Fruit fly (Drosophila melanogaster) whole organism, embryonic: ENCODE results near the gene CG10116.

Experiments used
- Atf-2 ChIP-seq: fragments of 200-800 bp; sonication (Bioruptor generic); optimal IDR thresholded peaks from 2 replicates; lab custom pipeline; 2016; ENCODE audit warnings: missing biosample characterization, missing genetic modification characterization
- Atf3 ChIP-seq: fragments of 200-800 bp; sonication (Bioruptor generic); optimal IDR thresholded peaks from 3 replicates; lab custom pipeline; 2016; ENCODE audit warnings: missing biosample characterization, missing genetic modification characterization
- Awh ChIP-seq: fragments of 200-800 bp; sonication (Bioruptor generic); IDR thresholded peaks from 2 replicates; pipeline ENCODE4, ENCODE4 v1.3.6; 2022; ENCODE audit warnings: missing biosample characterization, missing genetic modification characterization
- CG12104 ChIP-seq: fragments of 200-800 bp; sonication (Bioruptor generic); optimal IDR thresholded peaks from 3 replicates; lab custom pipeline; 2016; ENCODE audit warnings: missing biosample characterization, missing genetic modification characterization
- CG12299 ChIP-seq: fragments of 200-800 bp; sonication (Bioruptor generic); optimal IDR thresholded peaks from 2 replicates; lab custom pipeline; 2018; ENCODE audit warnings: missing biosample characterization, mild to moderate bottlenecking, missing genetic modification characterization
- CG12769 ChIP-seq: fragments of 200-800 bp; sonication (Bioruptor generic); optimal IDR thresholded peaks from 2 replicates; lab custom pipeline; 2019; ENCODE audit warnings: missing biosample characterization, mild to moderate bottlenecking, missing genetic modification characterization, moderate library complexity
- CG13894 ChIP-seq: fragments of 200-800 bp; sonication (Bioruptor generic); optimal IDR thresholded peaks from 3 replicates; lab custom pipeline; 2018; ENCODE audit warnings: missing biosample characterization, mild to moderate bottlenecking, missing genetic modification characterization, moderate library complexity
- CG17829 ChIP-seq: fragments of 200-800 bp; optimal IDR thresholded peaks from 2 replicates; lab custom pipeline; 2019; ENCODE audit warnings: missing biosample characterization, mild to moderate bottlenecking, missing genetic modification characterization, moderate library complexity
- CG2120 ChIP-seq: fragments of 200-800 bp; sonication (Bioruptor generic); optimal IDR thresholded peaks from 3 replicates; lab custom pipeline; 2016; ENCODE audit warnings: missing biosample characterization, missing genetic modification characterization
- CG3281 ChIP-seq: fragments of 200-800 bp; sonication (Bioruptor generic); optimal IDR thresholded peaks from 3 replicates; lab custom pipeline; 2017; ENCODE audit warnings: missing biosample characterization, mild to moderate bottlenecking, missing genetic modification characterization
- CG4424 ChIP-seq: fragments of 200-800 bp; sonication (Bioruptor generic); optimal IDR thresholded peaks from 3 replicates; lab custom pipeline; 2016; ENCODE audit warnings: missing biosample characterization, missing genetic modification characterization
- CG4730 ChIP-seq: fragments of 200-800 bp; sonication (Bioruptor generic); IDR thresholded peaks from 2 replicates; pipeline ENCODE4 v1.3.6; 2022; ENCODE audit warnings: missing biosample characterization, missing genetic modification characterization
- CG5953 ChIP-seq: fragments of 200-800 bp; sonication (Bioruptor generic); IDR thresholded peaks from 2 replicates; pipeline ENCODE4 v1.3.6; 2022; ENCODE audit warnings: missing biosample characterization, missing genetic modification characterization
- CG7357 ChIP-seq: fragments of 200-800 bp; sonication (Bioruptor generic); IDR thresholded peaks from 3 replicates; pipeline ENCODE4 v1.3.6; 2022; ENCODE audit warnings: missing biosample characterization, missing genetic modification characterization
- CG7928 ChIP-seq: fragments of 200-800 bp; sonication (Bioruptor generic); optimal IDR thresholded peaks from 2 replicates; lab custom pipeline; 2017; ENCODE audit warnings: missing biosample characterization, mild to moderate bottlenecking, missing genetic modification characterization
- CG7963 ChIP-seq: fragments of 200-800 bp; sonication (Bioruptor generic); IDR thresholded peaks from 3 replicates; pipeline ENCODE4 v1.3.6; 2022; ENCODE audit warnings: missing biosample characterization, missing genetic modification characterization; ENCODE audit not compliant: partially characterized antibody
- CG8290 ChIP-seq, 3 experiments: fragments of 200-800 bp; sonication (Bioruptor generic); optimal IDR thresholded peaks; 2 replicates each; lab custom pipeline; 2016 to 2019; ENCODE audit warnings: missing biosample characterization in 3 of 3, missing genetic modification characterization in 3 of 3, mild to moderate bottlenecking in 2 of 3, moderate library complexity in 1 of 3
- CG8388 ChIP-seq: fragments of 200-800 bp; sonication (Bioruptor generic); optimal IDR thresholded peaks from 2 replicates; lab custom pipeline; 2019; ENCODE audit warnings: missing biosample characterization, mild to moderate bottlenecking, missing genetic modification characterization, moderate library complexity
- CG9817 ChIP-seq: fragments of 200-800 bp; sonication (Bioruptor generic); optimal IDR thresholded peaks from 2 replicates; lab custom pipeline; 2018; ENCODE audit warnings: missing biosample characterization, mild to moderate bottlenecking, missing genetic modification characterization, moderate library complexity
- CkIIα-i1 ChIP-seq: fragments of 200-800 bp; sonication (Bioruptor generic); IDR thresholded peaks from 2 replicates; pipeline ENCODE4 v1.3.6; 2022; ENCODE audit warnings: missing biosample characterization, missing genetic modification characterization
- Deaf1 ChIP-seq: fragments of 200-800 bp; optimal IDR thresholded peaks from 3 replicates; lab custom pipeline; 2019; ENCODE audit warnings: missing biosample characterization, mild to moderate bottlenecking, missing genetic modification characterization, moderate library complexity
- Eip74EF ChIP-seq, 2 experiments: fragments of 200-800 bp in 1 of 2; fragments of >200 bp in 1 of 2; sonication (Bioruptor generic) in 1 of 2; optimal IDR thresholded peaks; 2 replicates each; lab custom pipeline; 2017 to 2019; ENCODE audit warnings: missing biosample characterization in 2 of 2, missing genetic modification characterization in 2 of 2, mild to moderate bottlenecking in 1 of 2, moderate library complexity in 1 of 2
- HLH3B ChIP-seq: fragments of 200-800 bp; sonication (Bioruptor generic); IDR thresholded peaks from 2 replicates; pipeline ENCODE4 v1.3.6; 2022; ENCODE audit warnings: missing biosample characterization, missing genetic modification characterization
- HmgZ ChIP-seq: fragments of 200-800 bp; sonication (Bioruptor generic); optimal IDR thresholded peaks from 2 replicates; lab custom pipeline; 2018; ENCODE audit warnings: missing biosample characterization, mild to moderate bottlenecking, missing genetic modification characterization
- MBD-R2 ChIP-seq: fragments of 200-800 bp; sonication (Bioruptor generic); IDR thresholded peaks from 2 replicates; pipeline ENCODE4 v1.3.6; 2022; ENCODE audit warnings: missing biosample characterization, missing genetic modification characterization
- Mes4 ChIP-seq: fragments of 200-800 bp; sonication (Bioruptor generic); optimal IDR thresholded peaks from 2 replicates; lab custom pipeline; 2016; ENCODE audit warnings: missing biosample characterization, missing genetic modification characterization
- Nf-YC ChIP-seq: fragments of 200-800 bp; optimal IDR thresholded peaks from 3 replicates; lab custom pipeline; 2019; ENCODE audit warnings: missing biosample characterization, mild to moderate bottlenecking, missing genetic modification characterization, moderate library complexity
- Oli ChIP-seq: fragments of 200-800 bp; sonication (Bioruptor generic); optimal IDR thresholded peaks from 2 replicates; lab custom pipeline; 2018; ENCODE audit warnings: missing biosample characterization, mild to moderate bottlenecking, missing genetic modification characterization, moderate library complexity
- Opbp ChIP-seq: fragments of 200-800 bp; sonication (Bioruptor generic); IDR thresholded peaks from 3 replicates; pipeline ENCODE4 v1.3.6; 2022; ENCODE audit warnings: missing biosample characterization, missing genetic modification characterization; ENCODE audit not compliant: partially characterized antibody
- Optix ChIP-seq: fragments of 200-800 bp; sonication (Bioruptor generic); IDR thresholded peaks from 3 replicates; pipeline ENCODE4 v1.3.6; 2022; ENCODE audit warnings: missing biosample characterization, missing genetic modification characterization
- Rfx ChIP-seq: fragments of 200-800 bp; sonication (Bioruptor generic); IDR thresholded peaks from 2 replicates; pipeline ENCODE4 v1.3.6; 2022; ENCODE audit warnings: missing biosample characterization, missing genetic modification characterization
- Xbp1 ChIP-seq: fragments of 200-800 bp; sonication (Bioruptor generic); optimal IDR thresholded peaks from 3 replicates; lab custom pipeline; 2016; ENCODE audit warnings: missing biosample characterization, mild to moderate bottlenecking, missing genetic modification characterization
- Xrp1 ChIP-seq: fragments of 200-800 bp; sonication (Bioruptor generic); IDR thresholded peaks from 2 replicates; pipeline ENCODE4 v1.3.6; 2022; ENCODE audit warnings: missing biosample characterization, missing genetic modification characterization
- bcd ChIP-seq: fragments of 200-800 bp; sonication (Bioruptor generic); optimal IDR thresholded peaks from 2 replicates; lab custom pipeline; 2017; ENCODE audit warnings: missing biosample characterization, mild to moderate bottlenecking, missing genetic modification characterization
- chinmo ChIP-seq: fragments of 200-800 bp; sonication (Bioruptor generic); IDR thresholded peaks from 4 replicates; pipeline ENCODE4 v1.3.6; 2022; ENCODE audit warnings: missing biosample characterization, missing genetic modification characterization; ENCODE audit not compliant: partially characterized antibody
- dan ChIP-seq: fragments of 200-800 bp; sonication (Bioruptor generic); IDR thresholded peaks from 2 replicates; pipeline ENCODE4 v1.3.6; 2022; ENCODE audit warnings: missing biosample characterization, missing genetic modification characterization
- dm ChIP-seq: fragments of 200-800 bp; sonication (Bioruptor generic); optimal IDR thresholded peaks from 3 replicates; lab custom pipeline; 2016; ENCODE audit warnings: missing biosample characterization, missing genetic modification characterization
- exex ChIP-seq: fragments of 200-800 bp; sonication (Bioruptor generic); optimal IDR thresholded peaks from 4 replicates; lab custom pipeline; 2018; ENCODE audit warnings: missing biosample characterization, mild to moderate bottlenecking, missing genetic modification characterization, moderate library complexity
- gcm ChIP-seq: fragments of 200-800 bp; sonication (Bioruptor generic); optimal IDR thresholded peaks from 2 replicates; lab custom pipeline; 2019; ENCODE audit warnings: missing biosample characterization, mild to moderate bottlenecking, missing genetic modification characterization, moderate library complexity
- gsb-n ChIP-seq: fragments of 200-800 bp; sonication (Bioruptor generic); optimal IDR thresholded peaks from 3 replicates; lab custom pipeline; 2018; ENCODE audit warnings: missing biosample characterization, mild to moderate bottlenecking, missing genetic modification characterization
- hbn ChIP-seq: fragments of 200-800 bp; sonication (Bioruptor generic); IDR thresholded peaks from 2 replicates; pipeline ENCODE4 v1.3.6; 2022; ENCODE audit warnings: missing biosample characterization, missing genetic modification characterization; ENCODE audit not compliant: partially characterized antibody
- hth ChIP-seq: fragments of >200 bp; optimal IDR thresholded peaks from 2 replicates; lab custom pipeline; 2017; ENCODE audit warnings: inconsistent platforms
- lilli ChIP-seq: fragments of 200-800 bp; sonication (Bioruptor generic); optimal IDR thresholded peaks from 3 replicates; lab custom pipeline; 2016; ENCODE audit warnings: missing biosample characterization, missing genetic modification characterization
- luna ChIP-seq: fragments of 200-800 bp; sonication (Bioruptor generic); optimal IDR thresholded peaks from 2 replicates; lab custom pipeline; 2016; ENCODE audit warnings: missing biosample characterization, missing genetic modification characterization
- mirr ChIP-seq: fragments of 200-800 bp; sonication (Bioruptor generic); optimal IDR thresholded peaks from 3 replicates; lab custom pipeline; 2018; ENCODE audit warnings: missing biosample characterization, mild to moderate bottlenecking, missing genetic modification characterization
- nerfin-1 ChIP-seq: fragments of 200-800 bp; sonication (Bioruptor generic); optimal IDR thresholded peaks from 3 replicates; lab custom pipeline; 2019; ENCODE audit warnings: missing biosample characterization, mild to moderate bottlenecking, missing genetic modification characterization, moderate library complexity
- rib ChIP-seq: fragments of 200-800 bp; sonication (Bioruptor generic); IDR thresholded peaks from 2 replicates; pipeline ENCODE4 v1.3.6; 2022; ENCODE audit warnings: missing biosample characterization, missing genetic modification characterization
- slbo ChIP-seq: fragments of 200-800 bp; sonication (Bioruptor generic); IDR thresholded peaks from 2 replicates; pipeline ENCODE4 v1.3.6; 2022; ENCODE audit warnings: missing biosample characterization, missing genetic modification characterization
- sqz ChIP-seq: fragments of 200-800 bp; sonication (Bioruptor generic); optimal IDR thresholded peaks from 3 replicates; lab custom pipeline; 2018; ENCODE audit warnings: missing biosample characterization, mild to moderate bottlenecking, missing genetic modification characterization
- unpg ChIP-seq: fragments of 200-800 bp; sonication (Bioruptor generic); optimal IDR thresholded peaks from 3 replicates; lab custom pipeline; 2018; ENCODE audit warnings: missing biosample characterization, mild to moderate bottlenecking, missing genetic modification characterization, moderate library complexity

The CG10116 gene

DNA sequence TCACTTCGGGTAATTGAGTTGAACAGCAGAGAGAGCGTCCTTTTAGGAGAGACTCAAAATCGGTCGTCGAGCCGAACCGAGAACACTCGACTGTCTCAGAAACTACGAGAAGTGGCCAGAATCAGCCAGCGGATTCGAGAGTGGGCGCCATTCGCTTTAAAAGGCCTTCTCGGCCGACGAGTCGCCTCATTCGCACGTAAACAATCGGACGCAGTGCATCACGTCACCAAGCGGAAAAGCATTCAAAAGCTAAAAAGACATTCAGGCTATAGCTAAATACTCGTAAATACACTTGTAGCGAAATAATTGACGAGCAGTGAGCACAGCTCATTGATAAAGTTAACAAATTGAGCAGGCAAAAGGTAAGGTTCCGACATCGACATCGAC is 23.2 kb upstream of the CG10116 start (continued):
- TF ChIP-seq rib (GFP tag; lab: Robert Waterston, UW) (peak; percentile 72; the same call in 1 of the 2 replicates), Deaf1 (tag; lab: Kevin White, UChicago) (peak; percentile 84), nerfin-1 (tag; lab: Kevin White, UChicago) (no peak), mirr (GFP tag; lab: Kevin White, UChicago) (peak; percentile 28), CG12769 (tag; lab: Kevin White, UChicago) (peak; percentile 9), sqz (GFP tag; lab: Kevin White, UChicago) (no peak), Eip74EF (GFP tag; optimal IDR thresholded peaks at IDR 0.05; lab: Kevin White, UChicago) (no peak), CG13894 (tag; lab: Kevin White, UChicago) (peak; percentile 10), CG5953 (GFP tag; lab: Robert Waterston, UW) (no peak), dm (GFP tag; lab: Kevin White, UChicago) (no peak), unpg (no peak), dan (GFP tag; lab: Robert Waterston, UW) (no peak), chinmo (peak; percentile 84; the same call in 1 of the 4 replicates), Mes4 (GFP tag; lab: Kevin White, UChicago) (no peak), CG3281 (GFP tag; lab: Kevin White, UChicago) (no peak), CG8290 (GFP tag; optimal IDR thresholded peaks at IDR 0.05; lab: Kevin White, UChicago) (no peak), CG8290 (tag; optimal IDR thresholded peaks at IDR 0.05; lab: Kevin White, UChicago) (peak in 1 of 2 experiments; percentile 8), CG12299 (no peak), hbn (GFP tag; lab: Robert Waterston, UW) (0 out of 2 replicates have a peak, but pooled peaks have one; percentile 23), Opbp (0 out of 3 replicates have a peak, but pooled peaks have one; percentile 17), Rfx (GFP tag; lab: Robert Waterston, UW) (peak; percentile 21; the same call in 1 of the 2 replicates), Optix (GFP tag; lab: Robert Waterston, UW) (no peak), MBD-R2 (GFP tag; lab: Robert Waterston, UW) (no peak), CG7963 (GFP tag; lab: Robert Waterston, UW) (no peak), CG8388 (GFP tag; lab: Kevin White, UChicago) (no peak), CG12104 (GFP tag; lab: Kevin White, UChicago) (no peak), gsb-n (no peak), Atf3 (no peak), lilli (no peak)

dm6 chr3L:13479609-13480240 is 22.7 kb upstream of the CG10116 start:
- TF ChIP-seq Nf-YC (tag; lab: Kevin White, UChicago) (peak; percentile 57), CG2120 (GFP tag; lab: Kevin White, UChicago) (peak; percentile 78), gcm (no peak), CG9817 (peak; percentile 54), slbo (GFP tag; lab: Robert Waterston, UW) (peak; percentile 69), HLH3B (GFP tag; lab: Robert Waterston, UW) (no peak), exex (tag; lab: Kevin White, UChicago) (peak; percentile 43), Oli (peak; percentile 63), bcd (peak; percentile 58), HmgZ (no peak), Xrp1 (peak; percentile 16; the same call in 1 of the 2 replicates), CG17829 (tag; lab: Kevin White, UChicago) (no peak), Atf-2 (GFP tag; lab: Kevin White, UChicago) (no peak), sqz (GFP tag; lab: Kevin White, UChicago) (no peak), CG7357 (GFP tag; lab: Robert Waterston, UW) (no peak), hth (lab: Kevin White, UChicago) (no peak), CG4730 (GFP tag; lab: Robert Waterston, UW) (no peak), Awh (0 out of 2 replicates have a peak, but pooled peaks have one; percentile 13), CG4424 (peak; percentile 37), CG13894 (tag; lab: Kevin White, UChicago) (peak; percentile 60), Xbp1 (GFP tag; lab: Kevin White, UChicago) (peak; percentile 51), CG7928 (GFP tag; lab: Kevin White, UChicago) (no peak), luna (GFP tag; lab: Kevin White, UChicago) (no peak), CkIIα-i1 (no peak)
